Fruit fly (Drosophila melanogaster) whole organism, embryonic: ENCODE results near the gene CG4278.

Source experiments
- Atf3 ChIP-seq: fragments of 200-800 bp; sonication (Bioruptor generic); optimal IDR thresholded peaks from 3 replicates; lab custom pipeline; 2016; ENCODE audit warnings: missing biosample characterization, missing genetic modification characterization
- B-H1 ChIP-seq: fragments of 200-800 bp; sonication (Bioruptor generic); IDR thresholded peaks from 3 replicates; pipeline ENCODE4 v1.3.6; 2022; ENCODE audit warnings: missing biosample characterization, missing genetic modification characterization
- CG11456 ChIP-seq: fragments of 200-800 bp; sonication (Bioruptor generic); IDR thresholded peaks from 3 replicates; pipeline ENCODE4 v1.3.6; 2022; ENCODE audit warnings: missing biosample characterization, missing genetic modification characterization
- CG12219 ChIP-seq: fragments of 200-800 bp; sonication (Bioruptor generic); optimal IDR thresholded peaks from 3 replicates; lab custom pipeline; 2018; ENCODE audit warnings: missing biosample characterization, mild to moderate bottlenecking, missing genetic modification characterization
- CG12659 ChIP-seq: fragments of 200-800 bp; sonication (Bioruptor generic); optimal IDR thresholded peaks from 3 replicates; lab custom pipeline; 2017; ENCODE audit warnings: mild to moderate bottlenecking, missing biosample characterization, missing genetic modification reagents, missing genetic modification characterization
- CG13123 ChIP-seq: fragments of 200-800 bp; sonication (Bioruptor generic); optimal IDR thresholded peaks from 2 replicates; lab custom pipeline; 2016; ENCODE audit warnings: missing biosample characterization, missing genetic modification characterization
- CG14014 ChIP-seq: fragments of 200-800 bp; sonication (Bioruptor generic); IDR thresholded peaks from 2 replicates; pipeline ENCODE4 v1.3.6; 2022; ENCODE audit warnings: missing biosample characterization, missing genetic modification characterization
- CG16779 ChIP-seq: fragments of 200-800 bp; sonication (Bioruptor generic); IDR thresholded peaks from 2 replicates; pipeline ENCODE4 v1.3.6; 2022; ENCODE audit warnings: missing biosample characterization, missing genetic modification characterization
- CG16813 ChIP-seq: fragments of 200-800 bp; sonication (Bioruptor generic); IDR thresholded peaks from 3 replicates; pipeline ENCODE4 v1.3.6; 2022; ENCODE audit warnings: missing biosample characterization, missing genetic modification characterization; ENCODE audit not compliant: partially characterized antibody
- CG17612 ChIP-seq: fragments of 200-800 bp; sonication (Bioruptor generic); IDR thresholded peaks from 2 replicates; pipeline ENCODE4 v1.3.6; 2022; ENCODE audit warnings: missing biosample characterization, missing genetic modification characterization
- CG17912 ChIP-seq: fragments of 200-800 bp; sonication (Bioruptor generic); optimal IDR thresholded peaks from 2 replicates; lab custom pipeline; 2018; ENCODE audit warnings: missing biosample characterization, mild to moderate bottlenecking, missing genetic modification characterization
- CG18262 ChIP-seq: fragments of 200-800 bp; optimal IDR thresholded peaks from 3 replicates; lab custom pipeline; 2019; ENCODE audit warnings: missing biosample characterization, mild to moderate bottlenecking, missing genetic modification characterization, moderate library complexity
- CG1832 ChIP-seq: fragments of 200-800 bp; sonication (Bioruptor generic); optimal IDR thresholded peaks from 2 replicates; lab custom pipeline; 2017; ENCODE audit warnings: missing biosample characterization, mild to moderate bottlenecking, missing genetic modification characterization, inconsistent platforms
- CG2116 ChIP-seq: fragments of 200-800 bp; sonication (Bioruptor generic); optimal IDR thresholded peaks from 3 replicates; lab custom pipeline; 2018; ENCODE audit warnings: missing biosample characterization, mild to moderate bottlenecking, missing genetic modification characterization
- CG2202 ChIP-seq: fragments of 200-800 bp; sonication (Bioruptor generic); optimal IDR thresholded peaks from 2 replicates; lab custom pipeline; 2018; ENCODE audit warnings: missing biosample characterization, mild to moderate bottlenecking, missing genetic modification characterization
- CG30020 ChIP-seq: fragments of 200-800 bp; optimal IDR thresholded peaks from 2 replicates; lab custom pipeline; 2019; ENCODE audit warnings: missing biosample characterization, mild to moderate bottlenecking, missing genetic modification characterization, moderate library complexity
- CG3065 ChIP-seq: fragments of 200-800 bp; sonication (Bioruptor generic); optimal IDR thresholded peaks from 2 replicates; lab custom pipeline; 2016; ENCODE audit warnings: missing biosample characterization, missing genetic modification characterization
- CG6765 ChIP-seq: fragments of 200-800 bp; sonication (Bioruptor generic); optimal IDR thresholded peaks from 3 replicates; lab custom pipeline; 2017; ENCODE audit warnings: missing biosample characterization, mild to moderate bottlenecking, missing genetic modification characterization
- CG6854 ChIP-seq: fragments of 200-800 bp; sonication (Bioruptor generic); optimal IDR thresholded peaks from 3 replicates; lab custom pipeline; 2017; ENCODE audit warnings: missing biosample characterization, mild to moderate bottlenecking, missing genetic modification characterization
- CG9727 ChIP-seq: fragments of 200-800 bp; sonication (Bioruptor generic); optimal IDR thresholded peaks from 3 replicates; lab custom pipeline; 2017; ENCODE audit warnings: missing biosample characterization, mild to moderate bottlenecking, missing genetic modification characterization
- CG9797 ChIP-seq: fragments of 200-800 bp; sonication (Bioruptor generic); optimal IDR thresholded peaks from 3 replicates; lab custom pipeline; 2018; ENCODE audit warnings: missing biosample characterization, mild to moderate bottlenecking, missing genetic modification characterization
- Dad ChIP-seq: fragments of 200-800 bp; sonication (Bioruptor generic); optimal IDR thresholded peaks from 3 replicates; lab custom pipeline; 2016; ENCODE audit warnings: missing biosample characterization, missing genetic modification characterization
- E2f1 ChIP-seq: fragments of 200-800 bp; sonication (Bioruptor generic); IDR thresholded peaks from 2 replicates; pipeline ENCODE4 v1.3.6; 2022; ENCODE audit warnings: missing biosample characterization, missing genetic modification characterization
- Fer2 ChIP-seq: fragments of 200-800 bp; sonication (Bioruptor generic); optimal IDR thresholded peaks from 2 replicates; lab custom pipeline; 2018; ENCODE audit warnings: missing biosample characterization, mild to moderate bottlenecking, missing genetic modification characterization, moderate library complexity
- Fer3 ChIP-seq: fragments of 200-800 bp; sonication (Bioruptor generic); optimal IDR thresholded peaks from 2 replicates; lab custom pipeline; 2018; ENCODE audit warnings: missing biosample characterization, mild to moderate bottlenecking, missing genetic modification characterization, moderate library complexity
- HLH4C ChIP-seq: fragments of 200-800 bp; sonication (Bioruptor generic); IDR thresholded peaks from 3 replicates; pipeline ENCODE4 v1.3.6; 2022; ENCODE audit warnings: missing biosample characterization, missing genetic modification characterization; ENCODE audit not compliant: partially characterized antibody
- Hmr ChIP-seq: fragments of 200-800 bp; sonication (Bioruptor generic); optimal IDR thresholded peaks from 3 replicates; lab custom pipeline; 2017; ENCODE audit warnings: mild to moderate bottlenecking, missing biosample characterization, missing genetic modification reagents, missing genetic modification characterization
- NK7.1 ChIP-seq: fragments of 200-800 bp; sonication (Bioruptor generic); optimal IDR thresholded peaks from 3 replicates; lab custom pipeline; 2016; ENCODE audit warnings: missing biosample characterization, missing genetic modification characterization
- NfI ChIP-seq: fragments of 200-800 bp; sonication (Bioruptor generic); optimal IDR thresholded peaks from 3 replicates; lab custom pipeline; 2018; ENCODE audit warnings: missing biosample characterization, mild to moderate bottlenecking, missing genetic modification characterization, moderate library complexity
- Scr ChIP-seq: fragments of 200-800 bp; sonication (Bioruptor generic); IDR thresholded peaks from 2 replicates; pipeline ENCODE4 v1.3.6; 2022; ENCODE audit warnings: missing biosample characterization, missing genetic modification characterization; ENCODE audit not compliant: partially characterized antibody
- Sox102F ChIP-seq: fragments of 200-800 bp; sonication (Bioruptor generic); optimal IDR thresholded peaks from 2 replicates; lab custom pipeline; 2018; ENCODE audit warnings: missing biosample characterization, mild to moderate bottlenecking, missing genetic modification characterization, moderate library complexity
- Trl ChIP-seq, 3 experiments: fragments of >200 bp in 2 of 3; fragments of 200-800 bp in 1 of 3; sonication (Bioruptor generic) in 1 of 3; optimal IDR thresholded peaks; 2 replicates in 1 of 3; 3 replicates in 2 of 3; lab custom pipeline; 2016 to 2017; ENCODE audit warnings: missing biosample characterization in 1 of 3, missing genetic modification characterization in 1 of 3
- cas ChIP-seq: fragments of 200-800 bp; sonication (Bioruptor generic); IDR thresholded peaks from 2 replicates; pipeline ENCODE4 v1.3.6; 2022; ENCODE audit warnings: missing biosample characterization, missing genetic modification characterization
- cwo ChIP-seq: fragments of 200-800 bp; sonication (Bioruptor generic); optimal IDR thresholded peaks from 3 replicates; lab custom pipeline; 2017; ENCODE audit warnings: missing biosample characterization, missing genetic modification characterization, mild to moderate bottlenecking, moderate library complexity, missing genetic modification reagents
- dmrt11E ChIP-seq: fragments of 200-800 bp; sonication (Bioruptor generic); optimal IDR thresholded peaks from 3 replicates; lab custom pipeline; 2018; ENCODE audit warnings: missing biosample characterization, mild to moderate bottlenecking, missing genetic modification characterization, moderate library complexity
- eve ChIP-seq, 2 experiments: fragments of >200 bp; optimal IDR thresholded peaks; 2 replicates each; lab custom pipeline; 2017; ENCODE audit warnings: missing biosample characterization in 2 of 2, missing genetic modification characterization in 2 of 2
- exex ChIP-seq: fragments of 200-800 bp; sonication (Bioruptor generic); optimal IDR thresholded peaks from 4 replicates; lab custom pipeline; 2018; ENCODE audit warnings: missing biosample characterization, mild to moderate bottlenecking, missing genetic modification characterization, moderate library complexity
- gce ChIP-seq: fragments of 200-800 bp; sonication (Bioruptor generic); IDR thresholded peaks from 3 replicates; pipeline ENCODE4 v1.3.6; 2022; ENCODE audit warnings: missing biosample characterization, missing genetic modification characterization
- gro ChIP-seq: fragments of 200-800 bp; sonication (Bioruptor generic); optimal IDR thresholded peaks from 2 replicates; lab custom pipeline; 2016; ENCODE audit warnings: missing biosample characterization, missing genetic modification characterization
- hbn ChIP-seq: fragments of 200-800 bp; sonication (Bioruptor generic); IDR thresholded peaks from 2 replicates; pipeline ENCODE4 v1.3.6; 2022; ENCODE audit warnings: missing biosample characterization, missing genetic modification characterization; ENCODE audit not compliant: partially characterized antibody
- jigr1 ChIP-seq: fragments of 200-800 bp; sonication (Bioruptor generic); IDR thresholded peaks from 3 replicates; pipeline ENCODE4 v1.3.6; 2022; ENCODE audit warnings: missing biosample characterization, missing genetic modification characterization
- jumu ChIP-seq: fragments of 200-800 bp; sonication (Bioruptor generic); optimal IDR thresholded peaks from 3 replicates; lab custom pipeline; 2016; ENCODE audit warnings: missing biosample characterization, missing genetic modification characterization
- lilli ChIP-seq: fragments of 200-800 bp; sonication (Bioruptor generic); optimal IDR thresholded peaks from 3 replicates; lab custom pipeline; 2016; ENCODE audit warnings: missing biosample characterization, missing genetic modification characterization
- mirr ChIP-seq: fragments of 200-800 bp; sonication (Bioruptor generic); optimal IDR thresholded peaks from 3 replicates; lab custom pipeline; 2018; ENCODE audit warnings: missing biosample characterization, mild to moderate bottlenecking, missing genetic modification characterization
- peb ChIP-seq: fragments of 200-800 bp; sonication (Bioruptor generic); IDR thresholded peaks from 2 replicates; pipeline ENCODE4 v1.3.6; 2022; ENCODE audit warnings: missing biosample characterization, missing genetic modification characterization
- ranshi ChIP-seq: fragments of 200-800 bp; sonication (Bioruptor generic); IDR thresholded peaks from 2 replicates; pipeline ENCODE4 v1.3.6; 2022; ENCODE audit warnings: missing biosample characterization, missing genetic modification characterization
- tgo ChIP-seq: fragments of 200-800 bp; sonication (Bioruptor generic); IDR thresholded peaks from 3 replicates; pipeline ENCODE4 v1.3.6; 2022; ENCODE audit warnings: missing biosample characterization, missing genetic modification characterization
- vnd ChIP-seq: fragments of 200-800 bp; sonication (Bioruptor generic); IDR thresholded peaks from 3 replicates; pipeline ENCODE4 v1.3.6; 2022; ENCODE audit warnings: missing biosample characterization, missing genetic modification characterization; ENCODE audit not compliant: partially characterized antibody
- zf30C ChIP-seq: fragments of 200-800 bp; sonication (Bioruptor generic); optimal IDR thresholded peaks from 3 replicates; lab custom pipeline; 2018; ENCODE audit warnings: missing biosample characterization, mild to moderate bottlenecking, missing genetic modification characterization

CG4278 gene

dm6 chr2L:16307026-16307703 lies 19.7 kb upstream of the CG4278 start, which contains the start of the genes CG5861 and Syx5 (continued):
- TF ChIP-seq NK7.1 (GFP tag; lab: Kevin White, UChicago) (no peak), peb (GFP tag; lab: Robert Waterston, UW) (no peak), CG16779 (GFP tag; lab: Robert Waterston, UW) (no peak), mirr (no peak), CG3065 (GFP tag; lab: Kevin White, UChicago) (no peak), Trl (optimal IDR thresholded peaks at IDR 0.05; lab: Kevin White, UChicago) (no peak), Trl (GFP tag; optimal IDR thresholded peaks at IDR 0.05; lab: Kevin White, UChicago) (no peak), dmrt11E (peak; percentile 22), CG12219 (GFP tag; lab: Kevin White, UChicago) (no peak), ranshi (GFP tag; lab: Robert Waterston, UW) (peak; percentile 52; the same call in 1 of the 2 replicates), Dad (GFP tag; lab: Kevin White, UChicago) (no peak), lilli (GFP tag; lab: Kevin White, UChicago) (peak; percentile 57), CG16813 (GFP tag; lab: Robert Waterston, UW) (peak; percentile 87), cas (GFP tag; lab: Robert Waterston, UW) (0 out of 2 replicates have a peak, but pooled peaks have one; percentile 27), eve (GFP tag; optimal IDR thresholded peaks at IDR 0.05; lab: Kevin White, UChicago) (no peak), HLH4C (peak; percentile 91), B-H1 (GFP tag; lab: Robert Waterston, UW) (no peak), Sox102F (GFP tag; lab: Kevin White, UChicago) (no peak), Atf3 (GFP tag; lab: Kevin White, UChicago) (no peak), Scr (GFP tag; lab: Robert Waterston, UW) (peak; percentile 95), CG2116 (GFP tag; lab: Kevin White, UChicago) (peak; percentile 99), vnd (peak; percentile 93), E2f1 (GFP tag; lab: Robert Waterston, UW) (no peak), hbn (peak; percentile 91), CG17612 (GFP tag; lab: Robert Waterston, UW) (no peak), CG6765 (GFP tag; lab: Kevin White, UChicago) (peak; percentile 17), CG2202 (peak; percentile 18), CG18262 (peak; percentile 62), CG12659 (GFP tag; lab: Kevin White, UChicago) (peak; percentile 81), tgo (GFP tag; lab: Robert Waterston, UW) (peak; percentile 56; the same call in 2 of the 3 replicates), CG13123 (no peak), CG14014 (GFP tag; lab: Robert Waterston, UW) (peak; percentile 16; the same call in 1 of the 2 replicates), gro (GFP tag; lab: Kevin White, UChicago) (no peak), jumu (GFP tag; lab: Kevin White, UChicago) (no peak), Fer3 (tag; lab: Kevin White, UChicago) (peak; percentile 60), cwo (peak; percentile 13), CG9727 (GFP tag; lab: Kevin White, UChicago) (peak; percentile 45), gce (no peak), CG17912 (GFP tag; lab: Kevin White, UChicago) (peak; percentile 22), CG11456 (GFP tag; lab: Robert Waterston, UW) (peak; percentile 70; the same call in 2 of the 3 replicates), CG30020 (tag; lab: Kevin White, UChicago) (peak; percentile 77), CG1832 (GFP tag; lab: Kevin White, UChicago) (no peak), zf30C (GFP tag; lab: Kevin White, UChicago) (no peak), NfI (GFP tag; lab: Kevin White, UChicago) (peak; percentile 72), exex (tag; lab: Kevin White, UChicago) (peak; percentile 63), jigr1 (GFP tag; lab: Robert Waterston, UW) (no peak), CG6854 (GFP tag; lab: Kevin White, UChicago) (no peak), CG9797 (GFP tag; lab: Kevin White, UChicago) (peak; percentile 47), Fer2 (tag; lab: Kevin White, UChicago) (peak; percentile 42), Hmr (no peak)
